Fruit fly (Drosophila melanogaster): ENCODE results near the gene Gal.

Gene Gal

dm6 chr2L:5980862-5981432 lies 25.7 kb downstream of the Gal start, which contains the start of gene chic:
chic (minus strand) TSS chr2L:5981018.
- TF ChIP-seq psq (GFP tag; optimal IDR thresholded peaks at IDR 0.05) (no peak), brk (GFP tag; optimal IDR thresholded peaks at IDR 0.05) (no peak), sv (GFP tag; optimal IDR thresholded peaks at IDR 0.05) (no peak), h (GFP tag; optimal IDR thresholded peaks at IDR 0.05) (peak; percentile 39), dsf (GFP tag; optimal IDR thresholded peaks at IDR 0.05; ENCODE audit: borderline replicate concordance) (no peak), Abd-B (GFP tag; optimal IDR thresholded peaks at IDR 0.05) (no peak), foxo (GFP tag; optimal IDR thresholded peaks at IDR 0.05) (peak in 1 of 2 experiments; percentile 53), OdsH (GFP tag; optimal IDR thresholded peaks at IDR 0.05) (no peak), Hr78 (GFP tag; optimal IDR thresholded peaks at IDR 0.05) (no peak), sage (GFP tag; optimal IDR thresholded peaks at IDR 0.05) (no peak), br (GFP tag; optimal IDR thresholded peaks at IDR 0.05) (no peak), Jra (GFP tag; optimal IDR thresholded peaks at IDR 0.05) (no peak), usp (GFP tag; optimal IDR thresholded peaks at IDR 0.05) (no peak), Dfd (GFP tag; optimal IDR thresholded peaks at IDR 0.05) (no peak), N (GFP tag; optimal IDR thresholded peaks at IDR 0.05) (no peak), woc (GFP tag; optimal IDR thresholded peaks at IDR 0.05) (peak; percentile 56), Dif (GFP tag; optimal IDR thresholded peaks at IDR 0.05; ENCODE audit: partially characterized antibody) (no peak), HLH106 (tag; optimal IDR thresholded peaks at IDR 0.05) (peak; percentile 36), Sp1 (GFP tag; optimal IDR thresholded peaks at IDR 0.05) (peak; percentile 37), GATAd (GFP tag; optimal IDR thresholded peaks at IDR 0.05) (no peak), fru (GFP tag; optimal IDR thresholded peaks at IDR 0.05) (peak; percentile 19), dl (GFP tag; optimal IDR thresholded peaks at IDR 0.05; ENCODE audit: insufficient read depth in 1 of 2, partially characterized antibody in 2 of 2) (no peak), dmrt93B (GFP tag; optimal IDR thresholded peaks at IDR 0.05) (no peak), jim (GFP tag; optimal IDR thresholded peaks at IDR 0.05) (no peak), ey (GFP tag; optimal IDR thresholded peaks at IDR 0.05) (peak; percentile 45), CG32264 (GFP tag; optimal IDR thresholded peaks at IDR 0.05) (no peak), Rel (GFP tag; optimal IDR thresholded peaks at IDR 0.05) (no peak), Rel (tag; optimal IDR thresholded peaks at IDR 0.05) (peak; percentile 89), tai (GFP tag; optimal IDR thresholded peaks at IDR 0.05) (peak; percentile 45), Hnf4 (GFP tag; optimal IDR thresholded peaks at IDR 0.05) (peak; percentile 43), Vsx2 (GFP tag; optimal IDR thresholded peaks at IDR 0.05; ENCODE audit: partially characterized antibody) (no peak), CrebA (GFP tag; optimal IDR thresholded peaks at IDR 0.05; ENCODE audit: borderline replicate concordance) (no peak), CG9705 (GFP tag; optimal IDR thresholded peaks at IDR 0.05) (no peak), lola (GFP tag; optimal IDR thresholded peaks at IDR 0.05) (no peak), Myc (optimal IDR thresholded peaks at IDR 0.05) (no peak), Mio (GFP tag; optimal IDR thresholded peaks at IDR 0.05) (no peak), pan (optimal IDR thresholded peaks at IDR 0.05) (no peak), Hr83 (GFP tag; optimal IDR thresholded peaks at IDR 0.05; ENCODE audit: poor library complexity, severe bottlenecking) (peak; percentile 65), rgr (GFP tag; optimal IDR thresholded peaks at IDR 0.05) (peak; percentile 29)

DNA sequence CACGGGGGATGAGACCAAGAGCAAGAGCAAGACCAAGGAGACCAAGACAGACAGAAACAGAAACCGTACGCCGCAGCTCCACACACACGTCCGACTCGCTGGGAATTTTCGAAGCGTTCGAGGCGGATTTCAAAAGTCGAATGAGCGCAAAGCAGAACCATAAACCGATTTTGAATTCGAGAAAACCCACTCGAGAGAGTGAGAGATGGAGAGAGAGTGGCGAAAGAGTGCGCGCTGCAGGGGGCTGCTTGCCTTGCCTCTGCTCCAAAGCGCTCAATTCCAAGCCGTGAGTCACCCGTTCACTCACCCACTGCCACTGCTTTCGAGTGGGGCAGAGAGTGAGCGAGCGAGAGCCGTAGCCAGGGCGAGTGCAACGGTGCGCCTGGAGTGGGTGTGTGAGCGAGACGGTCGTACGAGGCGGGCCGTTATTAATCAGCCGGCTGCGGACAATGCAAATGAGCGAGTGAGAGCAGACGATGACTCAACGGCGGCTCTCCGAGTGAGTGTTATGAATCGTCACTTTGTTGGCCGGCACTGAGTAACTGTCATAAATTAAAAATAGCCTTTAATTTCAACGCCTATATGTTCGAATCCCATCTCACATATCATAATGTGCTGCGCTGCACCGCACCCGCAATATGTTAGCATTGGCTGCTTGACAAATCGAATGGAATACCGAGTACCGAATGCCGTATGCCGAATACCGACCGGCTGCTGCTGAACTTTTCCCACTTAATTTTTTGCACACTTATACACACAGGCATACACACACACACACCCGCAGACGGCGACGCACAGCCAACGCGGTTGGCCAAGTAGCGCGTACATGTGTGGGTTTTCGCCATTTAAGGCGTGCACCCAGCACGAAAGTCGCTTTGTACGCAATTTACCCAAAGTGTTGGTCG lies 26.4 kb downstream of the Gal start:
- peak; percentile 39 for TF ChIP-seq sage (GFP tag; optimal IDR thresholded peaks at IDR 0.05)
- TF ChIP-seq Vsx2 (GFP tag; optimal IDR thresholded peaks at IDR 0.05; ENCODE audit: partially characterized antibody), result no peak
- TF ChIP-seq Hnf4 (GFP tag; optimal IDR thresholded peaks at IDR 0.05), result peak; percentile 50
- TF ChIP-seq sv (GFP tag; optimal IDR thresholded peaks at IDR 0.05), result no peak
- no peak for TF ChIP-seq CG9705 (GFP tag; optimal IDR thresholded peaks at IDR 0.05)
- TF ChIP-seq Dfd (GFP tag; optimal IDR thresholded peaks at IDR 0.05), result no peak
- peak; percentile 54 for TF ChIP-seq OdsH (GFP tag; optimal IDR thresholded peaks at IDR 0.05)
- no peak for TF ChIP-seq Abd-B (GFP tag; optimal IDR thresholded peaks at IDR 0.05)
- TF ChIP-seq Jra (GFP tag; optimal IDR thresholded peaks at IDR 0.05), result peak; percentile 98
- no peak for TF ChIP-seq GATAd (GFP tag; optimal IDR thresholded peaks at IDR 0.05)
- peak; percentile 71 for TF ChIP-seq Sp1 (GFP tag; optimal IDR thresholded peaks at IDR 0.05)
- peak; percentile 84 for TF ChIP-seq CrebA (GFP tag; optimal IDR thresholded peaks at IDR 0.05; ENCODE audit: borderline replicate concordance)
- peak; percentile 85 to 94 for TF ChIP-seq dl (GFP tag; optimal IDR thresholded peaks at IDR 0.05; ENCODE audit: insufficient read depth in 1 of 2, partially characterized antibody in 2 of 2)
- TF ChIP-seq h (GFP tag; optimal IDR thresholded peaks at IDR 0.05), result peak; percentile 77
- no peak for TF ChIP-seq Myc (optimal IDR thresholded peaks at IDR 0.05)
- peak; percentile 45 to 46 for TF ChIP-seq foxo (GFP tag; optimal IDR thresholded peaks at IDR 0.05)
- TF ChIP-seq Dif (GFP tag; optimal IDR thresholded peaks at IDR 0.05; ENCODE audit: partially characterized antibody), result peak; percentile 95
- peak; percentile 31 for TF ChIP-seq CG32264 (GFP tag; optimal IDR thresholded peaks at IDR 0.05)
- TF ChIP-seq ey (GFP tag; optimal IDR thresholded peaks at IDR 0.05), result peak; percentile 35
- peak; percentile 40 for TF ChIP-seq Mio (GFP tag; optimal IDR thresholded peaks at IDR 0.05)
- peak; percentile 11 for TF ChIP-seq HLH106 (tag; optimal IDR thresholded peaks at IDR 0.05)
- TF ChIP-seq brk (GFP tag; optimal IDR thresholded peaks at IDR 0.05), result peak; percentile 58
- peak; percentile 81 for TF ChIP-seq Rel (GFP tag; optimal IDR thresholded peaks at IDR 0.05)
- peak; percentile 71 for TF ChIP-seq Rel (tag; optimal IDR thresholded peaks at IDR 0.05)
- peak; percentile 62 for TF ChIP-seq br (GFP tag; optimal IDR thresholded peaks at IDR 0.05)
- TF ChIP-seq Hr78 (GFP tag; optimal IDR thresholded peaks at IDR 0.05), result no peak
- no peak for TF ChIP-seq pan (optimal IDR thresholded peaks at IDR 0.05)
- no peak for TF ChIP-seq dmrt93B (GFP tag; optimal IDR thresholded peaks at IDR 0.05)
- TF ChIP-seq jim (GFP tag; optimal IDR thresholded peaks at IDR 0.05), result no peak
- no peak for TF ChIP-seq lola (GFP tag; optimal IDR thresholded peaks at IDR 0.05)
- peak; percentile 56 for TF ChIP-seq psq (GFP tag; optimal IDR thresholded peaks at IDR 0.05)
- peak; percentile 25 for TF ChIP-seq fru (GFP tag; optimal IDR thresholded peaks at IDR 0.05)
- peak; percentile 26 for TF ChIP-seq woc (GFP tag; optimal IDR thresholded peaks at IDR 0.05)
- TF ChIP-seq Hr83 (GFP tag; optimal IDR thresholded peaks at IDR 0.05; ENCODE audit: poor library complexity, severe bottlenecking), result peak; percentile 75
- no peak for TF ChIP-seq usp (GFP tag; optimal IDR thresholded peaks at IDR 0.05)
- no peak for TF ChIP-seq tai (GFP tag; optimal IDR thresholded peaks at IDR 0.05)
- no peak for TF ChIP-seq N (GFP tag; optimal IDR thresholded peaks at IDR 0.05)
- no peak for TF ChIP-seq dsf (GFP tag; optimal IDR thresholded peaks at IDR 0.05; ENCODE audit: borderline replicate concordance)
- peak; percentile 70 for TF ChIP-seq rgr (GFP tag; optimal IDR thresholded peaks at IDR 0.05)
